Worm (Caenorhabditis elegans) whole organism, L4 larva: ENCODE data around the gene col-157.
A peak's percentile ranks its signal among the peaks of the same experiment; 100 is the strongest.

Experiments used
- D1046.2 ChIP-seq: fragments of 200-800 bp; sonication (Bioruptor generic); IDR thresholded peaks from 2 replicates; pipeline ENCODE4 v1.3.6; 2022; ENCODE audit warnings: missing genetic modification characterization, missing compliant biosample characterization
- F49E8.2 ChIP-seq: sonication (generic microtip); optimal IDR thresholded peaks from 2 replicates; lab custom pipeline; 2016; ENCODE audit warnings: missing compliant biosample characterization, mild to moderate bottlenecking, missing genetic modification characterization, borderline replicate concordance
- aha-1 ChIP-seq: fragments of 150-350 bp; peaks from one replicate; lab custom pipeline; 2014; ENCODE audit warnings: missing biosample characterization, missing genetic modification characterization
- aly-2 ChIP-seq: sonication (generic microtip); optimal IDR thresholded peaks from 2 replicates; lab custom pipeline; 2018; ENCODE audit warnings: missing biosample characterization, missing genetic modification characterization
- daf-16 ChIP-seq, 3 experiments: sonication (generic microtip); optimal IDR thresholded peaks; 2 replicates each; lab custom pipeline; 2016 to 2017; ENCODE audit warnings: missing genetic modification characterization in 3 of 3, missing genetic modification reagents in 3 of 3, mild to moderate bottlenecking in 2 of 3, missing compliant biosample characterization in 2 of 3, missing biosample characterization in 1 of 3, moderate library complexity in 1 of 3
- daf-8 ChIP-seq: fragments of 200-800 bp; sonication (Bioruptor generic); IDR thresholded peaks from 2 replicates; pipeline ENCODE4 v1.3.6; 2022; ENCODE audit warnings: missing genetic modification characterization, missing compliant biosample characterization
- lin-39 ChIP-seq: fragments of 150-350 bp; optimal IDR thresholded peaks from 2 replicates; lab custom pipeline; 2014; ENCODE audit warnings: missing biosample characterization, missing genetic modification reagents, missing genetic modification characterization
- lsy-2 ChIP-seq, 2 experiments: fragments of 150-350 bp in 1 of 2; sonication (generic microtip) in 1 of 2; optimal IDR thresholded peaks; 2 replicates each; lab custom pipeline; 2014 to 2017; ENCODE audit warnings: missing biosample characterization in 2 of 2, missing genetic modification characterization in 2 of 2
- pha-4 ChIP-seq, 2 experiments: fragments of 150-350 bp in 1 of 2; fragments of 200-800 bp in 1 of 2; sonication (Bioruptor generic) in 1 of 2; IDR thresholded peaks in 1 of 2; optimal IDR thresholded peaks in 1 of 2; 2 replicates each; pipeline versions ENCODE4 v1.3.6 to Lab custom; 2014 to 2022; ENCODE audit warnings: missing genetic modification characterization in 2 of 2, missing genetic modification reagents in 2 of 2, missing biosample characterization in 1 of 2, missing compliant biosample characterization in 1 of 2
- tag-97 ChIP-seq: fragments of 200-800 bp; sonication (Bioruptor generic); IDR thresholded peaks from 2 replicates; pipeline ENCODE4 v1.3.6; 2022; ENCODE audit warnings: missing genetic modification characterization, missing compliant biosample characterization
- unc-62 ChIP-seq, 3 experiments: fragments of 150-350 bp in 1 of 3; sonication (generic microtip); optimal IDR thresholded peaks in 2 of 3; peaks in 1 of 3; 1 replicate in 1 of 3; 2 replicates in 2 of 3; lab custom pipeline; 2014 to 2017; ENCODE audit warnings: missing biosample characterization in 3 of 3, missing genetic modification characterization in 3 of 3, missing genetic modification reagents in 3 of 3, missing genotype in 1 of 3
- zfp-2 ChIP-seq: sonication (generic microtip); optimal IDR thresholded peaks from 2 replicates; lab custom pipeline; 2016; ENCODE audit warnings: mild to moderate bottlenecking, missing genetic modification characterization, missing compliant biosample characterization
- ztf-11 ChIP-seq: fragments of 150-350 bp; optimal IDR thresholded peaks from 2 replicates; lab custom pipeline; 2014; ENCODE audit warnings: missing biosample characterization, missing genetic modification characterization

col-157 gene

DNA sequence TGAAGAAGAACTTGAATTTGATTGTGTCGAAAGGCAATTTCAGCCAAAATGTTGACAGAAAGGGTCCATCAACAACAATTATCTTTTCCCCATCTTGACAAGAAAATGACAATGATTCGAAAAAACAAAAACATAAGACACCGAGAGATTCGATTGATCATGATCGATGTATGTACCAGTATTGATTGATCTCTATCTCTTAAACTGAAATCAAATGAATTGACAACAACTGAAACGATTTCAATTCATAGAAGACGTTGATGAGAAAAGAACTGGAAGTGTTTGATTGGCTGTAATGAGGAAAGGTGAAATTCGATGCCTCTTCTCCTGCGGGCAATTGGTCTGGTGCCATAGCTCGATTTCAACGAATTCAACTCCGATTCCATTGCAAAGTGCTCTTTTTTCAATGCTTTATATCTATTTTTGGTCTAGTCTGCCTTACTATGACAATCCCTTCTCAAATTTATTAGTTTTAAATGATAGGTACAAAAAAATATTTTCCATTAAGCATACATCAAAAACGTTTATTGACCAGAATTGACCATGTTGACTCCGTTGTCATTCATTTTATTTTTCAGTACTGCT is 49.6 kb downstream of the col-157 start:
- TF ChIP-seq aly-2 (tag; lab: Kevin White, UChicago) (no peak), lin-39 (tag; lab: Kevin White, UChicago) (no peak), F49E8.2 (no peak), lsy-2 (tag; optimal IDR thresholded peaks at IDR 0.05; lab: Kevin White, UChicago) (no peak), D1046.2 (GFP tag; lab: Robert Waterston, UW) (0 out of 2 replicates have a peak, but pooled peaks have one; percentile 51), daf-16 (GFP tag; optimal IDR thresholded peaks at IDR 0.05; lab: Kevin White, UChicago) (peak in 1 of 2 experiments; percentile 29), daf-16 (tag; optimal IDR thresholded peaks at IDR 0.05; lab: Kevin White, UChicago) (no peak), zfp-2 (tag; lab: Kevin White, UChicago) (no peak), daf-8 (GFP tag; lab: Robert Waterston, UW) (no peak), tag-97 (GFP tag; lab: Robert Waterston, UW) (no peak), ztf-11 (no peak), unc-62 (GFP tag; optimal IDR thresholded peaks at IDR 0.05 in 1 of 2; lab: Kevin White, UChicago) (peak in 1 of 2 experiments; percentile 93), unc-62 (tag; optimal IDR thresholded peaks at IDR 0.05; lab: Kevin White, UChicago) (no peak), aha-1 (tag; lab: Kevin White, UChicago) (peak; percentile 93), pha-4 (GFP tag; IDR thresholded peaks at IDR 0.05; lab: Robert Waterston, UW) (0 out of 2 replicates have a peak, but pooled peaks have one; percentile 39), pha-4 (tag; optimal IDR thresholded peaks at IDR 0.05; lab: Kevin White, UChicago) (no peak)
